Fruit fly (Drosophila melanogaster) whole organism, embryonic: ENCODE data around the gene EMC3.

Experiments used
- ATbp ChIP-seq: fragments of 200-800 bp; sonication (Bioruptor generic); optimal IDR thresholded peaks from 2 replicates; lab custom pipeline; 2017; ENCODE audit warnings: missing biosample characterization, mild to moderate bottlenecking, missing genetic modification characterization, missing genetic modification reagents
- C15 ChIP-seq: fragments of 200-800 bp; sonication (Bioruptor generic); IDR thresholded peaks from 3 replicates; pipeline ENCODE4 v1.3.6; 2022; ENCODE audit warnings: missing biosample characterization, missing genetic modification characterization
- CG11560 ChIP-seq: fragments of 200-800 bp; sonication (Bioruptor generic); IDR thresholded peaks from 3 replicates; pipeline ENCODE4 v1.3.6; 2022; ENCODE audit warnings: missing biosample characterization, missing genetic modification characterization
- CG1602 ChIP-seq: fragments of 200-800 bp; sonication (Bioruptor generic); optimal IDR thresholded peaks from 3 replicates; lab custom pipeline; 2016; ENCODE audit warnings: missing biosample characterization, missing genetic modification characterization
- CG16813 ChIP-seq: fragments of 200-800 bp; sonication (Bioruptor generic); IDR thresholded peaks from 3 replicates; pipeline ENCODE4 v1.3.6; 2022; ENCODE audit warnings: missing biosample characterization, missing genetic modification characterization; ENCODE audit not compliant: partially characterized antibody
- CG17568 ChIP-seq: fragments of 200-800 bp; sonication (Bioruptor generic); optimal IDR thresholded peaks from 2 replicates; lab custom pipeline; 2018; ENCODE audit warnings: missing biosample characterization, mild to moderate bottlenecking, missing genetic modification characterization, moderate library complexity
- CG31224 ChIP-seq: fragments of 200-800 bp; sonication (Bioruptor generic); IDR thresholded peaks from 2 replicates; pipeline ENCODE4 v1.3.6; 2022; ENCODE audit warnings: missing biosample characterization, missing genetic modification characterization
- CG32772 ChIP-seq: fragments of 200-800 bp; sonication (Bioruptor generic); IDR thresholded peaks from 2 replicates; pipeline ENCODE4 v1.3.6; 2022; ENCODE audit warnings: missing biosample characterization, missing genetic modification characterization
- CG33213 ChIP-seq: fragments of 200-800 bp; sonication (Bioruptor generic); optimal IDR thresholded peaks from 3 replicates; lab custom pipeline; 2016; ENCODE audit warnings: missing biosample characterization, missing genetic modification characterization
- CG43689 ChIP-seq: fragments of 200-800 bp; sonication (Bioruptor generic); IDR thresholded peaks from 2 replicates; pipeline ENCODE4 v1.3.6; 2022; ENCODE audit warnings: missing biosample characterization, missing genetic modification characterization
- CG4617 ChIP-seq: fragments of 200-800 bp; sonication (Bioruptor generic); optimal IDR thresholded peaks from 3 replicates; lab custom pipeline; 2016; ENCODE audit warnings: missing biosample characterization, missing genetic modification characterization, borderline replicate concordance
- CG4730 ChIP-seq: fragments of 200-800 bp; sonication (Bioruptor generic); IDR thresholded peaks from 2 replicates; pipeline ENCODE4 v1.3.6; 2022; ENCODE audit warnings: missing biosample characterization, missing genetic modification characterization
- CG6813 ChIP-seq: fragments of 200-800 bp; sonication (Bioruptor generic); optimal IDR thresholded peaks from 2 replicates; lab custom pipeline; 2017; ENCODE audit warnings: missing biosample characterization, missing genetic modification characterization, mild to moderate bottlenecking, moderate library complexity, missing genetic modification reagents
- CG7963 ChIP-seq: fragments of 200-800 bp; sonication (Bioruptor generic); IDR thresholded peaks from 3 replicates; pipeline ENCODE4 v1.3.6; 2022; ENCODE audit warnings: missing biosample characterization, missing genetic modification characterization; ENCODE audit not compliant: partially characterized antibody
- CG8388 ChIP-seq: fragments of 200-800 bp; sonication (Bioruptor generic); optimal IDR thresholded peaks from 2 replicates; lab custom pipeline; 2019; ENCODE audit warnings: missing biosample characterization, mild to moderate bottlenecking, missing genetic modification characterization, moderate library complexity
- CG8924 ChIP-seq: fragments of 200-800 bp; optimal IDR thresholded peaks from 3 replicates; lab custom pipeline; 2019; ENCODE audit warnings: missing biosample characterization, mild to moderate bottlenecking, missing genetic modification characterization, moderate library complexity
- Dek ChIP-seq: fragments of 200-800 bp; sonication (Bioruptor generic); optimal IDR thresholded peaks from 3 replicates; lab custom pipeline; 2019; ENCODE audit warnings: missing biosample characterization, mild to moderate bottlenecking, missing genetic modification characterization, moderate library complexity
- GATAe ChIP-seq: fragments of 200-800 bp; sonication (Bioruptor generic); conservative IDR thresholded peaks from 2 replicates; pipeline ENCODE4 v1.3.6; 2022; ENCODE audit warnings: missing biosample characterization, missing genetic modification characterization
- Gug ChIP-seq: fragments of 200-800 bp; sonication (Bioruptor generic); IDR thresholded peaks from 4 replicates; pipeline ENCODE4 v1.3.6; 2022; ENCODE audit warnings: missing biosample characterization, missing genetic modification characterization
- HLH54F ChIP-seq: fragments of 200-800 bp; sonication (Bioruptor generic); optimal IDR thresholded peaks from 3 replicates; lab custom pipeline; 2016; ENCODE audit warnings: missing biosample characterization, missing genetic modification characterization
- Hmx ChIP-seq: fragments of 200-800 bp; sonication (Bioruptor generic); optimal IDR thresholded peaks from 2 replicates; lab custom pipeline; 2016; ENCODE audit warnings: missing biosample characterization, missing genetic modification characterization
- Kr ChIP-seq: fragments of 200-800 bp; sonication (Bioruptor generic); optimal IDR thresholded peaks from 2 replicates; lab custom pipeline; 2017; ENCODE audit warnings: missing biosample characterization, mild to moderate bottlenecking, missing genetic modification characterization
- NFAT ChIP-seq: fragments of 200-800 bp; sonication (Bioruptor generic); IDR thresholded peaks from 2 replicates; pipeline ENCODE4 v1.3.6; 2022; ENCODE audit warnings: missing biosample characterization, missing genetic modification characterization
- Nf-YA ChIP-seq: fragments of 200-800 bp; sonication (Bioruptor generic); IDR thresholded peaks from 2 replicates; pipeline ENCODE4 v1.3.6; 2022; ENCODE audit warnings: missing biosample characterization, missing genetic modification characterization
- PHDP ChIP-seq: fragments of 200-800 bp; sonication (Bioruptor generic); optimal IDR thresholded peaks from 3 replicates; lab custom pipeline; 2018; ENCODE audit warnings: missing biosample characterization, mild to moderate bottlenecking, missing genetic modification characterization, moderate library complexity
- Ravus ChIP-seq: fragments of 200-800 bp; sonication (Bioruptor generic); IDR thresholded peaks from 2 replicates; pipeline ENCODE4 v1.3.6; 2022; ENCODE audit warnings: missing biosample characterization, missing genetic modification characterization
- Rx ChIP-seq: fragments of 200-800 bp; sonication (Bioruptor generic); IDR thresholded peaks from 2 replicates; pipeline ENCODE4 v1.3.6; 2022; ENCODE audit warnings: missing biosample characterization, missing genetic modification characterization
- Taf1 ChIP-seq: fragments of 200-800 bp; sonication (Bioruptor generic); IDR thresholded peaks from 2 replicates; pipeline ENCODE4 v1.3.6; 2022; ENCODE audit warnings: missing biosample characterization, missing genetic modification characterization
- Vsx1 ChIP-seq: fragments of 200-800 bp; sonication (Bioruptor generic); optimal IDR thresholded peaks from 2 replicates; lab custom pipeline; 2017; ENCODE audit warnings: missing biosample characterization, mild to moderate bottlenecking, missing genetic modification characterization, missing genetic modification reagents
- br ChIP-seq: fragments of >200 bp; optimal IDR thresholded peaks from 2 replicates; lab custom pipeline; 2017
- cg ChIP-seq: fragments of 200-800 bp; sonication (Bioruptor generic); optimal IDR thresholded peaks from 3 replicates; lab custom pipeline; 2019; ENCODE audit warnings: missing biosample characterization, mild to moderate bottlenecking, missing genetic modification characterization, moderate library complexity
- cwo ChIP-seq: fragments of 200-800 bp; sonication (Bioruptor generic); optimal IDR thresholded peaks from 3 replicates; lab custom pipeline; 2017; ENCODE audit warnings: missing biosample characterization, missing genetic modification characterization, mild to moderate bottlenecking, moderate library complexity, missing genetic modification reagents
- da ChIP-seq: fragments of 200-800 bp; sonication (Bioruptor generic); optimal IDR thresholded peaks from 2 replicates; lab custom pipeline; 2016; ENCODE audit warnings: missing biosample characterization, missing genetic modification characterization
- dpn ChIP-seq, 2 experiments: fragments of 200-800 bp; sonication (Bioruptor generic); optimal IDR thresholded peaks; 3 replicates each; lab custom pipeline; 2016; ENCODE audit warnings: missing biosample characterization in 2 of 2, missing genetic modification characterization in 2 of 2
- ewg ChIP-seq: fragments of 200-800 bp; sonication (Bioruptor generic); optimal IDR thresholded peaks from 3 replicates; lab custom pipeline; 2017; ENCODE audit warnings: mild to moderate bottlenecking, missing biosample characterization, missing genetic modification reagents, missing genetic modification characterization
- eyg ChIP-seq: fragments of 200-800 bp; sonication (Bioruptor generic); optimal IDR thresholded peaks from 3 replicates; lab custom pipeline; 2016; ENCODE audit warnings: missing biosample characterization, missing genetic modification characterization
- fd3F ChIP-seq: fragments of 200-800 bp; sonication (Bioruptor generic); optimal IDR thresholded peaks from 2 replicates; lab custom pipeline; 2018; ENCODE audit warnings: missing biosample characterization, mild to moderate bottlenecking, missing genetic modification characterization, moderate library complexity
- gsb ChIP-seq: fragments of 200-800 bp; sonication (Bioruptor generic); IDR thresholded peaks from 2 replicates; pipeline ENCODE4 v1.3.6; 2022; ENCODE audit warnings: missing biosample characterization, missing genetic modification characterization
- hth ChIP-seq: fragments of >200 bp; optimal IDR thresholded peaks from 2 replicates; lab custom pipeline; 2017; ENCODE audit warnings: inconsistent platforms
- ind ChIP-seq: fragments of 200-800 bp; sonication (Bioruptor generic); optimal IDR thresholded peaks from 3 replicates; lab custom pipeline; 2016; ENCODE audit warnings: missing biosample characterization, missing genetic modification characterization
- jing ChIP-seq: fragments of 200-800 bp; sonication (Bioruptor generic); optimal IDR thresholded peaks from 2 replicates; lab custom pipeline; 2018; ENCODE audit warnings: missing biosample characterization, mild to moderate bottlenecking, missing genetic modification characterization
- klu ChIP-seq: fragments of 200-800 bp; sonication (Bioruptor generic); IDR thresholded peaks from 2 replicates; pipeline ENCODE4 v1.3.6; 2022; ENCODE audit warnings: missing biosample characterization, missing genetic modification characterization
- lab ChIP-seq: fragments of 200-800 bp; sonication (Bioruptor generic); optimal IDR thresholded peaks from 3 replicates; lab custom pipeline; 2017; ENCODE audit warnings: missing biosample characterization, missing genetic modification characterization, mild to moderate bottlenecking, moderate library complexity, missing genetic modification reagents
- lmd ChIP-seq: fragments of 200-800 bp; sonication (Bioruptor generic); IDR thresholded peaks from 2 replicates; pipeline ENCODE4 v1.3.6; 2022; ENCODE audit warnings: missing biosample characterization, missing genetic modification characterization
- nom ChIP-seq: fragments of 200-800 bp; sonication (Bioruptor generic); optimal IDR thresholded peaks from 2 replicates; lab custom pipeline; 2017; ENCODE audit warnings: missing biosample characterization, missing genetic modification characterization, mild to moderate bottlenecking, moderate library complexity, missing genetic modification reagents
- onecut ChIP-seq: fragments of 200-800 bp; sonication (Bioruptor generic); IDR thresholded peaks from 2 replicates; pipeline ENCODE4 v1.3.6; 2022; ENCODE audit warnings: missing biosample characterization, missing genetic modification characterization
- otp ChIP-seq: fragments of 200-800 bp; sonication (Bioruptor generic); IDR thresholded peaks from 3 replicates; pipeline ENCODE4, ENCODE4 v1.3.6; 2022; ENCODE audit warnings: missing biosample characterization, missing genetic modification characterization
- row ChIP-seq: fragments of 200-800 bp; sonication (Bioruptor generic); IDR thresholded peaks from 3 replicates; pipeline ENCODE4 v1.3.6; 2022; ENCODE audit warnings: missing biosample characterization, missing genetic modification characterization
- sens-2 ChIP-seq: fragments of 200-800 bp; sonication (Bioruptor generic); IDR thresholded peaks from 2 replicates; pipeline ENCODE4 v1.3.6; 2022; ENCODE audit warnings: missing biosample characterization, missing genetic modification characterization
- sna ChIP-seq: fragments of 200-800 bp; sonication (Bioruptor generic); IDR thresholded peaks from 2 replicates; pipeline ENCODE4 v1.3.6; 2022; ENCODE audit warnings: missing biosample characterization, missing genetic modification characterization; ENCODE audit not compliant: partially characterized antibody
- zf30C ChIP-seq: fragments of 200-800 bp; sonication (Bioruptor generic); optimal IDR thresholded peaks from 3 replicates; lab custom pipeline; 2018; ENCODE audit warnings: missing biosample characterization, mild to moderate bottlenecking, missing genetic modification characterization

The EMC3 gene

dm6 chr2L:10703281-10703680 lies 28.9 kb downstream of the EMC3 start, which contains the start of gene CG6415 (continued):
- TF ChIP-seq otp, result peak; percentile 76; the same call in 2 of the 3 replicates
- peak; percentile 17; the same call in 1 of the 2 replicates for TF ChIP-seq Taf1 (GFP tag; lab: Robert Waterston, UW)
- peak; percentile 71 for TF ChIP-seq ATbp (GFP tag; lab: Kevin White, UChicago)
- peak; percentile 75 to 77 for TF ChIP-seq dpn (GFP tag; optimal IDR thresholded peaks at IDR 0.05; lab: Kevin White, UChicago)
- TF ChIP-seq CG8924, result peak; percentile 76
- peak; percentile 72 for TF ChIP-seq CG8388 (GFP tag; lab: Kevin White, UChicago)
- TF ChIP-seq Vsx1 (GFP tag; lab: Kevin White, UChicago), result peak; percentile 10
- TF ChIP-seq lab, result peak; percentile 85
- peak; percentile 59 for TF ChIP-seq CG6813
- TF ChIP-seq gsb (GFP tag; lab: Robert Waterston, UW), result peak; percentile 42; the same call in 1 of the 2 replicates
- peak; percentile 48; the same call in 2 of the 4 replicates for TF ChIP-seq Gug (GFP tag; lab: Robert Waterston, UW)
- TF ChIP-seq eyg (GFP tag; lab: Kevin White, UChicago), result peak; percentile 32
- TF ChIP-seq CG4730 (GFP tag; lab: Robert Waterston, UW), result peak; percentile 54
- TF ChIP-seq da (GFP tag; lab: Kevin White, UChicago), result no peak
- TF ChIP-seq fd3F (GFP tag; lab: Kevin White, UChicago), result peak; percentile 60
- TF ChIP-seq CG33213 (GFP tag; lab: Kevin White, UChicago), result peak; percentile 44
- peak; percentile 85 for TF ChIP-seq row
- TF ChIP-seq CG31224, result peak; percentile 45; the same call in 1 of the 2 replicates
- peak; percentile 48 for TF ChIP-seq CG1602 (GFP tag; lab: Kevin White, UChicago)
- no peak for TF ChIP-seq Nf-YA
- peak; percentile 38 for TF ChIP-seq ewg (GFP tag; lab: Kevin White, UChicago)
- peak; percentile 36 for TF ChIP-seq HLH54F
- TF ChIP-seq CG11560, result 0 out of 3 replicates have a peak, but pooled peaks have one; percentile 40
- no peak for TF ChIP-seq br (lab: Kevin White, UChicago)
- peak; percentile 40 for TF ChIP-seq jing (GFP tag; lab: Kevin White, UChicago)
- no peak for TF ChIP-seq CG4617
- TF ChIP-seq CG16813, result no peak
- TF ChIP-seq cwo (GFP tag; lab: Kevin White, UChicago), result peak; percentile 63
- peak; percentile 39; the same call in 1 of the 2 replicates for TF ChIP-seq NFAT
- TF ChIP-seq Hmx (GFP tag; lab: Kevin White, UChicago), result no peak
- peak; percentile 45; the same call in 1 of the 2 replicates for TF ChIP-seq onecut (GFP tag; lab: Robert Waterston, UW)
- TF ChIP-seq PHDP (tag; lab: Kevin White, UChicago), result peak; percentile 80
- TF ChIP-seq CG43689 (GFP tag; lab: Robert Waterston, UW), result no peak
- no peak for TF ChIP-seq nom (GFP tag; lab: Kevin White, UChicago)
- no peak for TF ChIP-seq cg (GFP tag; lab: Kevin White, UChicago)
- peak; percentile 72 for TF ChIP-seq CG32772 (GFP tag; lab: Robert Waterston, UW)
- no peak for TF ChIP-seq hth (lab: Kevin White, UChicago)
- peak; percentile 70; the same call in 2 of the 3 replicates for TF ChIP-seq C15 (GFP tag; lab: Robert Waterston, UW)
- peak; percentile 74 for TF ChIP-seq lmd (GFP tag; lab: Robert Waterston, UW)
- no peak for TF ChIP-seq Kr (GFP tag; lab: Kevin White, UChicago)
- TF ChIP-seq sna (GFP tag; lab: Robert Waterston, UW), result no peak
- no peak; the same call in 1 of the 2 replicates for TF ChIP-seq klu
- peak; percentile 47; the same call in 1 of the 2 replicates for TF ChIP-seq Rx (GFP tag; lab: Robert Waterston, UW)
- TF ChIP-seq ind (GFP tag; lab: Kevin White, UChicago), result peak; percentile 74
- no peak for TF ChIP-seq CG7963 (GFP tag; lab: Robert Waterston, UW)
- peak; percentile 4; the same call in 1 of the 2 replicates for TF ChIP-seq Ravus (GFP tag; lab: Robert Waterston, UW)
- TF ChIP-seq Dek (tag; lab: Kevin White, UChicago), result peak; percentile 58
- TF ChIP-seq sens-2, result 0 out of 2 replicates have a peak, but pooled peaks have one; percentile 50
- TF ChIP-seq GATAe (GFP tag; lab: Robert Waterston, UW), result peak; percentile 44; the same call in 1 of the 2 replicates
- peak; percentile 66 for TF ChIP-seq zf30C (GFP tag; lab: Kevin White, UChicago)
- TF ChIP-seq CG17568 (GFP tag; lab: Kevin White, UChicago), result peak; percentile 61
